Worm (Caenorhabditis elegans) whole organism, mixed stage, embryonic: ENCODE results near the gene sri-43.
"Not testable (repeated sequence)": the region's sequence is repeated elsewhere in the genome, so short reads cannot be mapped to it uniquely, and the experiment has no call there.

ENCODE experiments used
- blmp-1 ChIP-seq: fragments of 150-350 bp; optimal IDR thresholded peaks from 2 replicates; lab custom pipeline; 2014; ENCODE audit warnings: missing biosample characterization, missing genetic modification characterization
- ceh-83 ChIP-seq: fragments of 200-800 bp; sonication (Bioruptor generic); optimal IDR thresholded peaks from 2 replicates; lab custom pipeline; 2018; ENCODE audit warnings: mild to moderate bottlenecking, missing genetic modification characterization, missing compliant biosample characterization
- lin-13 ChIP-seq: fragments of 150-350 bp; optimal IDR thresholded peaks from 2 replicates; lab custom pipeline; 2014; ENCODE audit warnings: missing biosample characterization, missing genetic modification characterization
- mep-1 ChIP-seq: fragments of 150-350 bp; optimal IDR thresholded peaks from 2 replicates; lab custom pipeline; 2017; ENCODE audit warnings: missing biosample characterization, missing genetic modification reagents, missing genetic modification characterization, inconsistent platforms
- pha-4 ChIP-seq: fragments of 150-350 bp; optimal IDR thresholded peaks from 2 replicates; lab custom pipeline; 2018; ENCODE audit warnings: missing biosample characterization, missing genetic modification reagents, missing genetic modification characterization
- snpc-4 ChIP-seq: fragments of 150-350 bp; optimal IDR thresholded peaks from 2 replicates; lab custom pipeline; 2014; ENCODE audit warnings: missing biosample characterization, missing genetic modification characterization
- unc-39 ChIP-seq: fragments of 150-350 bp; optimal IDR thresholded peaks from 2 replicates; lab custom pipeline; 2014; ENCODE audit warnings: missing biosample characterization, missing genetic modification characterization
- unc-62 ChIP-seq: fragments of 150-350 bp; optimal IDR thresholded peaks from 2 replicates; lab custom pipeline; 2014; ENCODE audit warnings: missing biosample characterization, missing genetic modification reagents, missing genetic modification characterization

DNA sequence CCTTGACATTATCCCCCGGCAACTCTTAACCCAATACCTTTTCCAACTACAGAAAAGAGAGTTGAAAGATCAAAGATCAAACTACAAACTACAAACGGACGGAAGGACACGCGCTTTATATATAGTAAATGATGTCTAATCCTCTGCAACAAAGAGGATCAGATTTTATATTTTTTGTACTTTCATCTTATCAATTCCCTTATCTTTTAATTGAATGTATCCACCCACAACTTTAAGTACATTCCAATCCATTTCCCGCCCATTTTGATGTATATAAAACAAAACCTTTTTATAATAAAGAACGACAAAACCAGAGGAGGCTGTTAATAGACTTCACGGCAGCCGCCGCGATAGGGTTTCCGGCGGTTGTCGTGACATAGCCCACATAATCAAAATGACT lies 33.2 kb upstream of the sri-43 start, which contains the start of gene sri-40:
- not testable (repeated sequence) for TF ChIP-seq pha-4 (tag; lab: Kevin White, UChicago); unc-62 (GFP tag; lab: Kevin White, UChicago); lin-13 (tag; lab: Kevin White, UChicago); unc-39 (tag; lab: Kevin White, UChicago); blmp-1 (tag; lab: Kevin White, UChicago); snpc-4 (tag; lab: Kevin White, UChicago); ceh-83 (GFP tag; lab: Kevin White, UChicago); mep-1 (tag; lab: Kevin White, UChicago)
